Worm (Caenorhabditis elegans) whole organism, early embryonic: ENCODE results near the gene nhr-32.

Source experiments
- aly-1 ChIP-seq: sonication (generic microtip); optimal IDR thresholded peaks from 2 replicates; lab custom pipeline; 2016; ENCODE audit warnings: missing genetic modification characterization, missing compliant biosample characterization
- ama-1 ChIP-seq: fragments of 150-350 bp; optimal IDR thresholded peaks from 2 replicates; lab custom pipeline; 2014
- flt-1 ChIP-seq: fragments of 200-800 bp; sonication (Bioruptor generic); IDR thresholded peaks from 2 replicates; pipeline ENCODE4 v1.3.6; 2022; ENCODE audit warnings: missing genetic modification characterization, missing compliant biosample characterization
- hmg-4 ChIP-seq: fragments of 200-800 bp; sonication (Bioruptor generic); optimal IDR thresholded peaks from 2 replicates; lab custom pipeline; 2018; ENCODE audit warnings: mild to moderate bottlenecking, missing genetic modification characterization, missing compliant biosample characterization
- tbx-11 ChIP-seq: fragments of 200-800 bp; sonication (Bioruptor generic); IDR thresholded peaks from 2 replicates; pipeline ENCODE4 v1.3.6; 2022; ENCODE audit warnings: missing genetic modification characterization, missing compliant biosample characterization
- tbx-37 ChIP-seq: fragments of 200-800 bp; sonication (Bioruptor generic); conservative IDR thresholded peaks from 2 replicates; pipeline ENCODE4 v1.3.6; 2022; ENCODE audit warnings: missing genetic modification reagents, missing genetic modification characterization, missing compliant biosample characterization
- tra-4 ChIP-seq: sonication (generic microtip); optimal IDR thresholded peaks from 2 replicates; lab custom pipeline; 2017; ENCODE audit warnings: missing genetic modification characterization, missing compliant biosample characterization

DNA sequence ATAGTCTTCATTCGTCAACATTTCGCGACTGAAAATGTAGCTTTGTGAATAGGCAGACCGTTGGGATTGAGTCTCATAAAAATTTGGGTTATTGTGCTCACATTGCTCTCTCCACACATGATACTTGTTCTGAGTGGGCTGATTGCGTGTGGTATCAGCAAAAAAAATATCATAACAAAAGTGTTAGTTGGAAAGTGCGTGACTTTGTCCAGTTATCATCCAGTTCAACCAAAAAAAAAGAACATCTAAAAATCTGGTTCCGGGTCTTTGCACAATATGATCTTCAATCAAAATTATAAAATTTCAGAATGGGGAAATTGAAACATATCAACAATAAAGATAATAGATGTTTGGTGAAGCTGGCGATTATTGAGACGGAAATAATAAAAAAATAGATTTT is 48.7 kb downstream of the nhr-32 start, which contains the start of gene srd-39:
- TF ChIP-seq flt-1 (GFP tag; lab: Robert Waterston, UW) (no peak), hmg-4 (GFP tag; lab: Kevin White, UChicago) (no peak), tbx-37 (GFP tag; lab: Robert Waterston, UW) (no peak), aly-1 (tag; lab: Kevin White, UChicago) (no peak), tra-4 (tag; lab: Kevin White, UChicago) (no peak), ama-1 (no peak), tbx-11 (GFP tag; lab: Robert Waterston, UW) (no peak)
